Worm (Caenorhabditis elegans) whole organism, young adult: Measurements from ENCODE around the gene K09E2.2.

ENCODE experiments used
- C17E4.6 ChIP-seq: fragments of 200-800 bp; sonication (Bioruptor generic); IDR thresholded peaks from 2 replicates; pipeline ENCODE4 v1.3.6; 2022; ENCODE audit warnings: missing genetic modification reagents, missing genetic modification characterization, missing compliant biosample characterization
- D2030.7 ChIP-seq: fragments of 200-800 bp; sonication (Bioruptor generic); IDR thresholded peaks from 2 replicates; pipeline ENCODE4 v1.3.6; 2022; ENCODE audit warnings: missing genetic modification reagents, missing genetic modification characterization, missing compliant biosample characterization
- F39B2.1 ChIP-seq: fragments of 200-800 bp; sonication (Bioruptor generic); IDR thresholded peaks from 2 replicates; pipeline ENCODE4 v1.3.6; 2022; ENCODE audit warnings: missing genetic modification reagents, missing genetic modification characterization, missing compliant biosample characterization
- F57A8.1 ChIP-seq: fragments of 200-800 bp; sonication (Bioruptor generic); optimal IDR thresholded peaks from 2 replicates; lab custom pipeline; 2018; ENCODE audit warnings: mild to moderate bottlenecking, missing genetic modification characterization, moderate library complexity, missing compliant biosample characterization
- K11D2.4 ChIP-seq: fragments of 200-800 bp; sonication (Bioruptor generic); IDR thresholded peaks from 2 replicates; pipeline ENCODE4 v1.3.6; 2022; ENCODE audit warnings: missing genetic modification reagents, missing genetic modification characterization, missing compliant biosample characterization
- Y53F4B.3 ChIP-seq: fragments of 200-800 bp; sonication (Bioruptor generic); IDR thresholded peaks from 2 replicates; pipeline ENCODE4 v1.3.6; 2022; ENCODE audit warnings: missing genetic modification reagents, missing genetic modification characterization, missing compliant biosample characterization
- Y53G8AR.9 ChIP-seq: fragments of 200-800 bp; sonication (Bioruptor generic); conservative IDR thresholded peaks from 2 replicates; pipeline ENCODE4 v1.3.6; 2022; ENCODE audit warnings: missing genetic modification reagents, missing genetic modification characterization, missing compliant biosample characterization
- Y67H2A.10 ChIP-seq: fragments of 200-800 bp; sonication (Bioruptor generic); conservative IDR thresholded peaks from 2 replicates; pipeline ENCODE4 v1.3.6; 2022; ENCODE audit warnings: missing genetic modification reagents, missing genetic modification characterization, missing compliant biosample characterization
- Y79H2A.3 ChIP-seq: fragments of 200-800 bp; sonication (Bioruptor generic); conservative IDR thresholded peaks from 2 replicates; pipeline ENCODE4 v1.3.6; 2022; ENCODE audit warnings: missing genetic modification reagents, missing genetic modification characterization, missing compliant biosample characterization
- akir-1 ChIP-seq: fragments of 200-800 bp; sonication (Bioruptor generic); optimal IDR thresholded peaks from 2 replicates; lab custom pipeline; 2018; ENCODE audit warnings: mild to moderate bottlenecking, missing genetic modification characterization, moderate library complexity, missing compliant biosample characterization
- aptf-2 ChIP-seq: fragments of 200-800 bp; sonication (Bioruptor generic); conservative IDR thresholded peaks from 2 replicates; pipeline ENCODE4 v1.3.6; 2022; ENCODE audit warnings: missing genetic modification reagents, missing genetic modification characterization, missing compliant biosample characterization
- atf-7 ChIP-seq: sonication (generic microtip); optimal IDR thresholded peaks from 2 replicates; lab custom pipeline; 2017; ENCODE audit warnings: mild to moderate bottlenecking, missing genetic modification characterization, missing compliant biosample characterization
- attf-3 ChIP-seq: fragments of 200-800 bp; sonication (Bioruptor generic); conservative IDR thresholded peaks from 2 replicates; pipeline ENCODE4 v1.3.6; 2022; ENCODE audit warnings: missing genetic modification reagents, missing genetic modification characterization, missing compliant biosample characterization
- bed-1 ChIP-seq: fragments of 200-800 bp; sonication (Bioruptor generic); IDR thresholded peaks from 2 replicates; pipeline ENCODE4 v1.3.6; 2022; ENCODE audit warnings: missing genetic modification reagents, missing genetic modification characterization, missing compliant biosample characterization
- ccch-3 ChIP-seq: fragments of 200-800 bp; sonication (Bioruptor generic); optimal IDR thresholded peaks from 2 replicates; lab custom pipeline; 2018; ENCODE audit warnings: mild to moderate bottlenecking, missing genetic modification characterization, missing compliant biosample characterization
- cebp-1 ChIP-seq, 2 experiments: fragments of 200-800 bp in 1 of 2; sonication (Bioruptor generic) in 1 of 2; sonication (generic microtip) in 1 of 2; IDR thresholded peaks in 1 of 2; optimal IDR thresholded peaks in 1 of 2; 2 replicates each; pipeline versions ENCODE4 v1.3.6 to Lab custom; 2017 to 2022; ENCODE audit warnings: missing compliant biosample characterization in 2 of 2, missing genetic modification characterization in 2 of 2, mild to moderate bottlenecking in 1 of 2, missing genetic modification reagents in 1 of 2, moderate library complexity in 1 of 2
- ceh-79 ChIP-seq: sonication (generic microtip); optimal IDR thresholded peaks from 2 replicates; lab custom pipeline; 2017; ENCODE audit warnings: mild to moderate bottlenecking, missing genetic modification characterization, missing compliant biosample characterization
- die-1 ChIP-seq: sonication (generic microtip); optimal IDR thresholded peaks from 2 replicates; lab custom pipeline; 2016; ENCODE audit warnings: missing genotype, mild to moderate bottlenecking, missing genetic modification characterization, missing compliant biosample characterization
- dpl-1 ChIP-seq: fragments of 150-350 bp; optimal IDR thresholded peaks from 2 replicates; lab custom pipeline; 2014; ENCODE audit warnings: missing biosample characterization, missing genetic modification reagents, missing genetic modification characterization
- ekl-4 ChIP-seq: fragments of 200-800 bp; sonication (Bioruptor generic); IDR thresholded peaks from 2 replicates; pipeline ENCODE4 v1.3.6; 2022; ENCODE audit warnings: missing genetic modification reagents, missing genetic modification characterization, missing compliant biosample characterization
- hsf-1 ChIP-seq: fragments of 200-800 bp; sonication (Bioruptor generic); IDR thresholded peaks from 2 replicates; pipeline ENCODE4 v1.3.6; 2022; ENCODE audit warnings: missing genetic modification reagents, missing genetic modification characterization, missing compliant biosample characterization
- let-607 ChIP-seq, 2 experiments: fragments of 200-800 bp in 1 of 2; sonication (Bioruptor generic) in 1 of 2; sonication (generic microtip) in 1 of 2; optimal IDR thresholded peaks; 2 replicates each; lab custom pipeline; 2016 to 2018; ENCODE audit warnings: mild to moderate bottlenecking in 2 of 2, missing compliant biosample characterization in 2 of 2, missing genetic modification characterization in 2 of 2, moderate library complexity in 2 of 2, missing genotype in 1 of 2
- lir-1 ChIP-seq: fragments of 200-800 bp; sonication (Bioruptor generic); conservative IDR thresholded peaks from 2 replicates; pipeline ENCODE4 v1.3.6; 2022; ENCODE audit warnings: missing genetic modification reagents, missing genetic modification characterization, missing compliant biosample characterization
- madf-10 ChIP-seq: sonication (generic microtip); optimal IDR thresholded peaks from 2 replicates; lab custom pipeline; 2016; ENCODE audit warnings: mild to moderate bottlenecking, missing genetic modification characterization, missing compliant biosample characterization
- madf-3 ChIP-seq: fragments of 200-800 bp; sonication (Bioruptor generic); IDR thresholded peaks from 2 replicates; pipeline ENCODE4 v1.3.6; 2022; ENCODE audit warnings: missing genetic modification reagents, missing genetic modification characterization, missing compliant biosample characterization
- mcd-1 ChIP-seq: fragments of 200-800 bp; sonication (Bioruptor generic); IDR thresholded peaks from 2 replicates; pipeline ENCODE4 v1.3.6; 2022; ENCODE audit warnings: missing genetic modification reagents, missing genetic modification characterization, missing compliant biosample characterization
- mel-28 ChIP-seq: sonication (generic microtip); optimal IDR thresholded peaks from 2 replicates; lab custom pipeline; 2016; ENCODE audit warnings: borderline replicate concordance, mild to moderate bottlenecking, missing genetic modification characterization, missing compliant biosample characterization
- mes-4 ChIP-seq: sonication (generic microtip); optimal IDR thresholded peaks from 2 replicates; lab custom pipeline; 2016; ENCODE audit warnings: missing genotype, missing genetic modification characterization, missing compliant biosample characterization
- nfya-1 ChIP-seq: sonication (generic microtip); optimal IDR thresholded peaks from 2 replicates; lab custom pipeline; 2017; ENCODE audit warnings: antibody characterized with exemption, missing compliant biosample characterization, missing genetic modification characterization, borderline replicate concordance; ENCODE audit not compliant: insufficient read depth
- nhr-120 ChIP-seq: fragments of 200-800 bp; sonication (Bioruptor generic); IDR thresholded peaks from 2 replicates; pipeline ENCODE4 v1.3.6; 2022; ENCODE audit warnings: missing genetic modification characterization, missing compliant biosample characterization
- nhr-179 ChIP-seq: sonication (generic microtip); optimal IDR thresholded peaks from 2 replicates; lab custom pipeline; 2016; ENCODE audit warnings: mild to moderate bottlenecking, missing genetic modification characterization, missing compliant biosample characterization
- nhr-27 ChIP-seq: fragments of 200-800 bp; sonication (Bioruptor generic); optimal IDR thresholded peaks from 2 replicates; lab custom pipeline; 2018; ENCODE audit warnings: mild to moderate bottlenecking, missing genetic modification characterization, moderate library complexity, missing compliant biosample characterization
- nhr-80 ChIP-seq: sonication (generic microtip); optimal IDR thresholded peaks from 2 replicates; lab custom pipeline; 2016; ENCODE audit warnings: missing genetic modification characterization, missing compliant biosample characterization
- nhr-90 ChIP-seq: sonication (generic microtip); optimal IDR thresholded peaks from 2 replicates; lab custom pipeline; 2016; ENCODE audit warnings: missing genotype, mild to moderate bottlenecking, missing genetic modification characterization, missing compliant biosample characterization
- pha-4 ChIP-seq: fragments of 150-350 bp; sonication (generic microtip); optimal IDR thresholded peaks from 2 replicates; lab custom pipeline; 2014; ENCODE audit warnings: missing biosample characterization, missing genetic modification reagents, missing genetic modification characterization
- sdz-38 ChIP-seq: sonication (generic microtip); optimal IDR thresholded peaks from 2 replicates; lab custom pipeline; 2016; ENCODE audit warnings: missing genotype, missing genetic modification characterization, missing compliant biosample characterization
- snpc-3.4 ChIP-seq: sonication (generic microtip); optimal IDR thresholded peaks from 2 replicates; lab custom pipeline; 2017; ENCODE audit warnings: missing genetic modification characterization, mild to moderate bottlenecking, missing compliant biosample characterization, antibody characterized with exemption, moderate library complexity, missing genotype, missing genetic modification reagents
- snpc-4 ChIP-seq, 5 experiments: fragments of 150-350 bp in 1 of 5; sonication (generic microtip) in 4 of 5; optimal IDR thresholded peaks; 2 replicates each; lab custom pipeline; 2014 to 2018; ENCODE audit warnings: missing genetic modification characterization in 5 of 5, missing biosample characterization in 3 of 5, antibody characterized with exemption in 2 of 5, mild to moderate bottlenecking in 2 of 5, missing compliant biosample characterization in 2 of 5, missing genotype in 2 of 5, moderate library complexity in 2 of 5, missing genetic modification reagents in 1 of 5
- tbx-9 ChIP-seq: sonication (generic microtip); optimal IDR thresholded peaks from 2 replicates; lab custom pipeline; 2016; ENCODE audit warnings: borderline replicate concordance, missing genetic modification characterization, inconsistent platforms, missing compliant biosample characterization
- unc-62 ChIP-seq: fragments of 150-350 bp; optimal IDR thresholded peaks from 2 replicates; lab custom pipeline; 2014; ENCODE audit warnings: missing biosample characterization, missing genetic modification reagents, missing genetic modification characterization
- ztf-18 ChIP-seq: sonication (generic microtip); optimal IDR thresholded peaks from 2 replicates; lab custom pipeline; 2016; ENCODE audit warnings: missing genotype, mild to moderate bottlenecking, missing genetic modification characterization, missing compliant biosample characterization
- ztf-22 ChIP-seq: fragments of 200-800 bp; sonication (Bioruptor generic); optimal IDR thresholded peaks from 2 replicates; lab custom pipeline; 2018; ENCODE audit warnings: mild to moderate bottlenecking, missing genetic modification characterization, moderate library complexity, missing compliant biosample characterization
- ztf-26 ChIP-seq: sonication (generic microtip); optimal IDR thresholded peaks from 2 replicates; lab custom pipeline; 2017; ENCODE audit warnings: missing genetic modification characterization, missing compliant biosample characterization

The K09E2.2 gene

DNA sequence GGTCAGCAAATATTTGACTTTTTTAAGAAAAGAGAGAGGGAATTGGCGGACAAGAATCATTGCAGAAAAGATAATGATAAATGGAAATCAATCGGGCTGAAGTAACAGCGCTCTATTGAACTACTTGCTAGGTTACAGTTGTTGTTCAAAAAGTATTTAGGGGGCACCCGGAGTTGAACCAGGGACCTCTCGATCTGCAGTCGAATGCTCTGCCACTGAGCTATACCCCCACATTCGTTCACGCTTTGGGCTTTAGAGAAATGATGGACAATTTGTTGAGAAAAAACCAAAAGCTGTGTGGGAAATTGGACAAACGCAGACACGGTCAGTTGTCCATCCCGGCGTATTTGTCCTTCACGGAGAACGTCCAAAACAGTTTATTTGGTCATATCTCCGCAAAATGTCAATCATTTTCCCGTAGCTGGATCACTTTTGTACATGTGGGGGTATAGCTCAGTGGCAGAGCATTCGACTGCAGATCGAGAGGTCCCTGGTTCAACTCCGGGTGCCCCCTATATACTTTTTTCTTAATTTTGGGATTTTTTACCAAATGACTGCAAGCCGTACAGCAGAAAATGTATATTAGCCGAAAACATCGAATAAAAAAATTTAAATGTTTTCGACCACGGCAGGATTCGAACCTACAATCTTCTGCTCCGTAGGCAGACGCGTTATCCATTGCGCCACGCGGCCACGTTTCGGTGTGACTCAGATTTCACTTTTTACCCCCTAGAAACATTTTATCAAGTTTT lies 48.8 kb upstream of the K09E2.2 start (continued):
- TF ChIP-seq dpl-1 (GFP tag; lab: Kevin White, UChicago) (no peak), Y79H2A.3 (GFP tag; lab: Robert Waterston, UW) (no peak), nhr-80 (peak; percentile 21), snpc-3.4 (peak; percentile 39), snpc-4 (GFP tag; optimal IDR thresholded peaks at IDR 0.05; lab: Kevin White, UChicago) (peak; percentile 19), snpc-4 (tag; optimal IDR thresholded peaks at IDR 0.05; lab: Kevin White, UChicago) (peak in 3 of 4 experiments; percentile 10 to 61 (median 43)), attf-3 (GFP tag; lab: Robert Waterston, UW) (no peak), Y67H2A.10 (GFP tag; lab: Robert Waterston, UW) (no peak), Y53F4B.3 (GFP tag; lab: Robert Waterston, UW) (peak; percentile 37; the same call in 1 of the 2 replicates), tbx-9 (tag; lab: Kevin White, UChicago) (peak; percentile 47), cebp-1 (GFP tag; IDR thresholded peaks at IDR 0.05; lab: Robert Waterston, UW) (no peak), cebp-1 (tag; optimal IDR thresholded peaks at IDR 0.05; lab: Kevin White, UChicago) (no peak), pha-4 (tag; lab: Kevin White, UChicago) (no peak), let-607 (tag; optimal IDR thresholded peaks at IDR 0.05; lab: Kevin White, UChicago) (peak in 1 of 2 experiments; percentile 34), ztf-22 (GFP tag; lab: Kevin White, UChicago) (no peak), mel-28 (tag; lab: Kevin White, UChicago) (no peak), sdz-38 (no peak), ztf-26 (peak; percentile 38), ekl-4 (GFP tag; lab: Robert Waterston, UW) (0 out of 2 replicates have a peak, but pooled peaks have one; percentile 64), aptf-2 (GFP tag; lab: Robert Waterston, UW) (no peak), hsf-1 (GFP tag; lab: Robert Waterston, UW) (no peak), Y53G8AR.9 (GFP tag; lab: Robert Waterston, UW) (peak; percentile 68; the same call in 1 of the 2 replicates), C17E4.6 (no peak), nfya-1 (no peak), madf-3 (GFP tag; lab: Robert Waterston, UW) (no peak), akir-1 (GFP tag; lab: Kevin White, UChicago) (no peak), mcd-1 (GFP tag; lab: Robert Waterston, UW) (peak; percentile 73), nhr-120 (GFP tag; lab: Robert Waterston, UW) (no peak), F57A8.1 (no peak), nhr-179 (no peak), K11D2.4 (GFP tag; lab: Robert Waterston, UW) (peak; percentile 51; the same call in 1 of the 2 replicates), ccch-3 (GFP tag; lab: Kevin White, UChicago) (no peak), ztf-18 (tag; lab: Kevin White, UChicago) (peak; percentile 35), F39B2.1 (GFP tag; lab: Robert Waterston, UW) (no peak), D2030.7 (GFP tag; lab: Robert Waterston, UW) (peak; percentile 80), bed-1 (GFP tag; lab: Robert Waterston, UW) (no peak)

DNA sequence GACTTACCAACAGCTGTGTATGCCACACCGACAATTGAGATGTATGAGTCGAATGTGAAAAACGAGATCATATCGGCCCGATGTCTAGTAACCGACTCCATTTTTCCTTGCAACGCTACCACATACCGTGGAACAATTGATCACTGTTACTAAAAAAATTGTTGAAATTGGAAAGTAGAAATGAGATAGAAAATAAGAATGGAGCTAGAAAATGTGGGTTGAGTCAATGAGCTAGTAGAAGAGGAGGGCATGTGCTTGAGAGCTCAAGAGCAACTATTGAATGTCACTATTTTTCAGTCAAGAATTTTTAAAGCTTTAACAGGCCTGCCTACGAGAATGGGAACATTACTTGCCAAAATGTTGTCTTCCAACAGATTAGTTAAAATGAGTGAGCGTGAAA lies 47.8 kb upstream of the K09E2.2 start, which contains the start of gene K01A12.3:
Gene K01A12.3 (minus strand): TSS at position 101 of the 400 bp plus-strand sequence.
- TF ChIP-seq bed-1 (GFP tag; lab: Robert Waterston, UW) (no peak), lir-1 (GFP tag; lab: Robert Waterston, UW) (no peak), tbx-9 (tag; lab: Kevin White, UChicago) (no peak), unc-62 (GFP tag; lab: Kevin White, UChicago) (no peak), atf-7 (tag; lab: Kevin White, UChicago) (no peak), attf-3 (GFP tag; lab: Robert Waterston, UW) (no peak), F39B2.1 (GFP tag; lab: Robert Waterston, UW) (no peak), madf-10 (tag; lab: Kevin White, UChicago) (no peak), mes-4 (tag; lab: Kevin White, UChicago) (no peak), nhr-27 (tag; lab: Kevin White, UChicago) (no peak), ceh-79 (tag; lab: Kevin White, UChicago) (no peak), Y67H2A.10 (GFP tag; lab: Robert Waterston, UW) (no peak), nhr-90 (tag; lab: Kevin White, UChicago) (no peak), die-1 (no peak)
- TF ChIP-seq, all 124 proteins: peak for 0
